Fruit fly (Drosophila melanogaster) whole organism, wandering third instar larva: ENCODE data around the gene mRpL50.

Experiments used
- Abd-B ChIP-seq: fragments of >200 bp; optimal IDR thresholded peaks from 2 replicates; lab custom pipeline; 2017; ENCODE audit warnings: missing biosample characterization, missing genetic modification characterization
- CG32264 ChIP-seq: fragments of 200-800 bp; sonication (Bioruptor generic); optimal IDR thresholded peaks from 2 replicates; lab custom pipeline; 2016; ENCODE audit warnings: missing biosample characterization, missing genetic modification characterization
- CG9705 ChIP-seq: fragments of 200-800 bp; sonication (Bioruptor generic); optimal IDR thresholded peaks from 2 replicates; lab custom pipeline; 2018; ENCODE audit warnings: missing biosample characterization, mild to moderate bottlenecking, missing genetic modification characterization
- CrebA ChIP-seq: fragments of 200-800 bp; sonication (Bioruptor generic); optimal IDR thresholded peaks from 2 replicates; lab custom pipeline; 2016; ENCODE audit warnings: missing biosample characterization, mild to moderate bottlenecking, missing genetic modification characterization, borderline replicate concordance
- Dfd ChIP-seq: fragments of >200 bp; optimal IDR thresholded peaks from 2 replicates; lab custom pipeline; 2017; ENCODE audit warnings: missing biosample characterization, missing genetic modification characterization
- GATAd ChIP-seq: sonication (Bioruptor generic); optimal IDR thresholded peaks from 2 replicates; lab custom pipeline; 2016; ENCODE audit warnings: missing biosample characterization, missing genetic modification characterization
- HLH106 ChIP-seq: fragments of 200-800 bp; optimal IDR thresholded peaks from 3 replicates; lab custom pipeline; 2019; ENCODE audit warnings: missing biosample characterization, mild to moderate bottlenecking, missing genetic modification characterization, moderate library complexity
- Hnf4 ChIP-seq: fragments of 200-800 bp; sonication (Bioruptor generic); optimal IDR thresholded peaks from 2 replicates; lab custom pipeline; 2016; ENCODE audit warnings: missing biosample characterization, mild to moderate bottlenecking, missing genetic modification characterization
- Hr78 ChIP-seq: fragments of >200 bp; optimal IDR thresholded peaks from 2 replicates; lab custom pipeline; 2017; ENCODE audit warnings: missing biosample characterization, missing genetic modification characterization
- Hr83 ChIP-seq: fragments of 200-300 bp; sonication (Bioruptor generic); optimal IDR thresholded peaks from 2 replicates; lab custom pipeline; 2016; ENCODE audit warnings: missing biosample characterization, mild to moderate bottlenecking, missing genetic modification characterization, moderate library complexity; ENCODE audit not compliant: poor library complexity, severe bottlenecking
- Jra ChIP-seq: sonication (Bioruptor generic); optimal IDR thresholded peaks from 2 replicates; lab custom pipeline; 2016; ENCODE audit warnings: missing biosample characterization, missing genetic modification characterization
- Mio ChIP-seq: sonication (Bioruptor generic); optimal IDR thresholded peaks from 2 replicates; lab custom pipeline; 2016; ENCODE audit warnings: missing biosample characterization, missing genetic modification characterization
- Myc ChIP-seq: fragments of >200 bp; optimal IDR thresholded peaks from 2 replicates; lab custom pipeline; 2017
- N ChIP-seq: fragments of >200 bp; optimal IDR thresholded peaks from 2 replicates; lab custom pipeline; 2018; ENCODE audit warnings: missing biosample characterization, missing external identifiers, missing genetic modification characterization
- OdsH ChIP-seq: fragments of 200-800 bp; sonication (Bioruptor generic); optimal IDR thresholded peaks from 2 replicates; lab custom pipeline; 2016; ENCODE audit warnings: missing biosample characterization, mild to moderate bottlenecking, missing genetic modification characterization
- Rel ChIP-seq, 2 experiments: fragments of 200-800 bp; sonication (Bioruptor generic) in 1 of 2; optimal IDR thresholded peaks; 2 replicates in 1 of 2; 3 replicates in 1 of 2; lab custom pipeline; 2016 to 2019; ENCODE audit warnings: mild to moderate bottlenecking in 2 of 2, missing biosample characterization in 2 of 2, missing genetic modification characterization in 2 of 2, moderate library complexity in 1 of 2
- Sp1 ChIP-seq: fragments of 200-800 bp; sonication (Bioruptor generic); optimal IDR thresholded peaks from 3 replicates; lab custom pipeline; 2019; ENCODE audit warnings: missing biosample characterization, mild to moderate bottlenecking, missing genetic modification characterization, moderate library complexity
- Vsx2 ChIP-seq: fragments of 200-300, 225-300 bp; sonication (Bioruptor generic); optimal IDR thresholded peaks from 2 replicates; lab custom pipeline; 2018; ENCODE audit warnings: missing biosample characterization, missing genetic modification characterization; ENCODE audit not compliant: partially characterized antibody
- br ChIP-seq: fragments of 200-800 bp; sonication (Bioruptor generic); optimal IDR thresholded peaks from 2 replicates; lab custom pipeline; 2016; ENCODE audit warnings: missing biosample characterization, missing genetic modification characterization
- brk ChIP-seq: fragments of 200-800 bp; sonication (Bioruptor generic); optimal IDR thresholded peaks from 2 replicates; lab custom pipeline; 2016; ENCODE audit warnings: missing biosample characterization, mild to moderate bottlenecking, missing genetic modification characterization
- dl ChIP-seq, 2 experiments: fragments of 175-275, 200-275 bp in 1 of 2; fragments of 200-275 bp in 1 of 2; sonication (Bioruptor generic); optimal IDR thresholded peaks; lab custom pipeline; 2018; ENCODE audit warnings: mild to moderate bottlenecking in 2 of 2, missing biosample characterization in 2 of 2, missing genetic modification characterization in 2 of 2, moderate library complexity in 2 of 2; ENCODE audit not compliant: partially characterized antibody in 2 of 2, insufficient read depth in 1 of 2
- dmrt93B ChIP-seq: fragments of 200-800 bp; sonication (Bioruptor generic); optimal IDR thresholded peaks from 2 replicates; lab custom pipeline; 2018; ENCODE audit warnings: missing biosample characterization, mild to moderate bottlenecking, missing genetic modification characterization
- dsf ChIP-seq: sonication (Bioruptor generic); optimal IDR thresholded peaks from 2 replicates; lab custom pipeline; 2016; ENCODE audit warnings: missing biosample characterization, missing genetic modification characterization, borderline replicate concordance
- ey ChIP-seq: fragments of 200-800 bp; sonication (Bioruptor generic); optimal IDR thresholded peaks from 2 replicates; lab custom pipeline; 2016; ENCODE audit warnings: missing biosample characterization, missing genetic modification characterization
- foxo ChIP-seq, 2 experiments: fragments of 200-800 bp; sonication (Bioruptor generic); optimal IDR thresholded peaks; 2 replicates in 1 of 2; 3 replicates in 1 of 2; lab custom pipeline; 2016 to 2017; ENCODE audit warnings: missing biosample characterization in 2 of 2, missing genetic modification characterization in 2 of 2
- fru ChIP-seq: fragments of 200-800 bp; sonication (Bioruptor generic); optimal IDR thresholded peaks from 3 replicates; lab custom pipeline; 2016; ENCODE audit warnings: missing biosample characterization, mild to moderate bottlenecking, missing genetic modification characterization
- h ChIP-seq: fragments of 200-800 bp; sonication (Bioruptor generic); optimal IDR thresholded peaks from 3 replicates; lab custom pipeline; 2016; ENCODE audit warnings: missing biosample characterization, mild to moderate bottlenecking, missing genetic modification characterization
- jim ChIP-seq: fragments of 175-275, 200-325 bp; sonication (Bioruptor generic); optimal IDR thresholded peaks from 2 replicates; lab custom pipeline; 2016; ENCODE audit warnings: missing biosample characterization, mild to moderate bottlenecking, missing genetic modification characterization
- lola ChIP-seq: fragments of >200 bp; optimal IDR thresholded peaks from 2 replicates; lab custom pipeline; 2017; ENCODE audit warnings: missing biosample characterization, missing genetic modification characterization
- pan ChIP-seq: fragments of >200 bp; optimal IDR thresholded peaks from 2 replicates; lab custom pipeline; 2017
- psq ChIP-seq: fragments of 200-800 bp; sonication (Bioruptor generic); optimal IDR thresholded peaks from 3 replicates; lab custom pipeline; 2017; ENCODE audit warnings: missing biosample characterization, mild to moderate bottlenecking, missing genetic modification characterization, moderate library complexity
- rgr ChIP-seq: fragments of 200-800 bp; sonication (Bioruptor generic); optimal IDR thresholded peaks from 3 replicates; lab custom pipeline; 2016; ENCODE audit warnings: missing biosample characterization, mild to moderate bottlenecking, missing genetic modification characterization
- sage ChIP-seq: fragments of 200-800 bp; sonication (Bioruptor generic); optimal IDR thresholded peaks from 2 replicates; lab custom pipeline; 2016; ENCODE audit warnings: missing biosample characterization, mild to moderate bottlenecking, missing genetic modification characterization
- sv ChIP-seq: fragments of 200-800 bp; sonication (Bioruptor generic); optimal IDR thresholded peaks from 3 replicates; lab custom pipeline; 2016; ENCODE audit warnings: missing biosample characterization, missing genetic modification characterization
- tai ChIP-seq: sonication (Bioruptor generic); optimal IDR thresholded peaks from 2 replicates; lab custom pipeline; 2016; ENCODE audit warnings: missing biosample characterization, missing genetic modification characterization
- usp ChIP-seq: fragments of >200 bp; optimal IDR thresholded peaks from 2 replicates; lab custom pipeline; 2017; ENCODE audit warnings: missing biosample characterization, missing genetic modification characterization
- woc ChIP-seq: sonication (Bioruptor generic); optimal IDR thresholded peaks from 2 replicates; lab custom pipeline; 2016; ENCODE audit warnings: missing biosample characterization, mild to moderate bottlenecking, missing genetic modification characterization

Gene mRpL50

DNA sequence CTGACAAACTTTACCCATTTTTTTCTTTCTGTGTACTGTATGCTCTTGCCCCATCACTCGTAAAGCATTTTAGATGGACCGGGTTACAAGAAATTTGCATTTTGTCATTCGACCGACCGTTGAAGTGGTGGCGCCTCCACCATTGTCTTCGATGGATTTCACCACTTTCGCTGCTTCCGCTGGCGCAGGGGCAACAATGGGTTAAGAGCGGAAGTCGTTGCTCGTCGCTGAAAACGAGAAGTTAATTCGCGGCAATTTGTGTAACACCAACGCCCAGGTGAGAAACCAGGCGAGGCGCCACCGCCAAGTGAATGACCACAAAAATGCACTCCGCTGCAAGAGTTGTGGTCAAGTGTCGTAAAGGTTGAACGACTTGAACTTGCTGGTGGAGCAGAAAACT is 11.0 kb upstream of the mRpL50 start:
- TF ChIP-seq dl (GFP tag; optimal IDR thresholded peaks at IDR 0.05; lab: Kevin White, UChicago; ENCODE audit: insufficient read depth in 1 of 2, partially characterized antibody in 2 of 2) (no peak), OdsH (no peak), CG9705 (no peak), woc (GFP tag; lab: Kevin White, UChicago) (no peak), foxo (GFP tag; optimal IDR thresholded peaks at IDR 0.05; lab: Kevin White, UChicago) (no peak), Myc (lab: Kevin White, UChicago) (no peak), dmrt93B (GFP tag; lab: Kevin White, UChicago) (no peak), ey (GFP tag; lab: Kevin White, UChicago) (no peak), Dfd (no peak), sage (GFP tag; lab: Kevin White, UChicago) (no peak), Vsx2 (no peak), Rel (GFP tag; optimal IDR thresholded peaks at IDR 0.05; lab: Kevin White, UChicago) (no peak), Rel (tag; optimal IDR thresholded peaks at IDR 0.05; lab: Kevin White, UChicago) (no peak), brk (GFP tag; lab: Kevin White, UChicago) (no peak), br (no peak)
- TF ChIP-seq, all 38 proteins: peak for 0

DNA sequence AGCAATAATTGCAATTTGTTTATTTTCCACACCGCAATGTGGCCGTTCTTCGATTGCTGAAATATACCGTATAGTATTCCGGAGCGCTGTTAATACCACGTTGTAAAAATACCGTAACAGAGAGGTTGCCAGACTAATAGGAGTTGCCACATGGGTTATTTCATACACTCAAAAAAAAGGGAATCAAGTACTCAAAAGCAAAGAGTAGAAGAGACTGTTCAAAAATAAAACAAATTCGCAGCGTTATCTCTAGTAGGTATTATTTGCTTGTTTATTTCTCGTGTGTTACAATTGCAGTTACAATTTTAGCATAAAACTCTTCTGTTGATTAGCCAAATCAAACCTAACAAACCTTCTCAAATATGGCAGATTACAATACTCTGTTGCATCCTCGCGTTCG is 6.7 kb upstream of the mRpL50 start, which contains the start of gene MED4:
TSS of gene MED4 (minus strand) at position 59 of the 400 bp plus-strand sequence.
- TF ChIP-seq h (GFP tag; lab: Kevin White, UChicago) = peak; percentile 68
- peak; percentile 59 for TF ChIP-seq br
- TF ChIP-seq Hr78 (GFP tag; lab: Kevin White, UChicago) = no peak
- TF ChIP-seq rgr = peak; percentile 78
- TF ChIP-seq Abd-B (GFP tag; lab: Kevin White, UChicago) = no peak
- TF ChIP-seq Hr83 (GFP tag; lab: Kevin White, UChicago) = peak; percentile 81
- no peak for TF ChIP-seq sage (GFP tag; lab: Kevin White, UChicago)
- TF ChIP-seq tai (GFP tag; lab: Kevin White, UChicago) = no peak
- TF ChIP-seq HLH106 (tag; lab: Kevin White, UChicago) = peak; percentile 56
- TF ChIP-seq Myc (lab: Kevin White, UChicago) = no peak
- no peak for TF ChIP-seq dsf
- TF ChIP-seq Hnf4 (GFP tag; lab: Kevin White, UChicago) = no peak
- TF ChIP-seq Dfd = no peak
- no peak for TF ChIP-seq Mio (GFP tag; lab: Kevin White, UChicago)
- peak; percentile 41 for TF ChIP-seq CG9705
- no peak for TF ChIP-seq CrebA (GFP tag; lab: Kevin White, UChicago)
- peak; percentile 69 for TF ChIP-seq OdsH
- peak; percentile 76 for TF ChIP-seq ey (GFP tag; lab: Kevin White, UChicago)
- peak; percentile 20 for TF ChIP-seq CG32264 (GFP tag; lab: Kevin White, UChicago)
- TF ChIP-seq fru (GFP tag; lab: Kevin White, UChicago) = peak; percentile 67
- no peak for TF ChIP-seq GATAd (GFP tag; lab: Kevin White, UChicago)
- TF ChIP-seq dmrt93B (GFP tag; lab: Kevin White, UChicago) = peak; percentile 21
- no peak for TF ChIP-seq brk (GFP tag; lab: Kevin White, UChicago)
- no peak for TF ChIP-seq pan (lab: Kevin White, UChicago)
- peak in 1 of 2 experiments; percentile 81 for TF ChIP-seq foxo (GFP tag; optimal IDR thresholded peaks at IDR 0.05; lab: Kevin White, UChicago)
- peak; percentile 55 for TF ChIP-seq Sp1 (GFP tag; lab: Kevin White, UChicago)
- TF ChIP-seq Rel (GFP tag; optimal IDR thresholded peaks at IDR 0.05; lab: Kevin White, UChicago) = no peak
- peak; percentile 15 for TF ChIP-seq Rel (tag; optimal IDR thresholded peaks at IDR 0.05; lab: Kevin White, UChicago)
- peak; percentile 43 for TF ChIP-seq Jra (GFP tag; lab: Kevin White, UChicago)
- TF ChIP-seq psq = peak; percentile 55
- no peak for TF ChIP-seq dl (GFP tag; optimal IDR thresholded peaks at IDR 0.05; lab: Kevin White, UChicago; ENCODE audit: insufficient read depth in 1 of 2, partially characterized antibody in 2 of 2)
- TF ChIP-seq sv (GFP tag; lab: Kevin White, UChicago) = peak; percentile 82
- TF ChIP-seq lola = no peak
- TF ChIP-seq jim (GFP tag; lab: Kevin White, UChicago) = peak; percentile 45
- peak; percentile 38 for TF ChIP-seq woc (GFP tag; lab: Kevin White, UChicago)

DNA sequence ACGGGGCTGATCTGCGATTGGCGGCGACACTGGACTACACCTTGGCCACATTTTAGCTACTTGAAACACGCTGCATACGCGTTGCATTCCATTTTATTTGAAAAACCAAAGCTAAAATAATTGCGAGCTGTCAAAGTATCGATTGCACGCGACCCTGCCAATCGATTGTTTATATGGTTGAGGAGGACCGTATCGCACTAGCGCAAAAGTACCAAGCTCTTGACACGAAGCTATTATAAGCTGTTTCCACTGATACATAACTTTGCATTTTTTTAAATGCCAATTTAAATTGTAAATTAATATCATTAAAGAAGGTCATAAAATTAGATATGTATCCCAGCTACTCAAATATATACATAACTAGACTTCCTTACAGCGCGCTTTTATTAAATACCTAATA is 5.4 kb upstream of the mRpL50 start, which contains the start of gene Cdc27:
TSS of gene Cdc27 (minus strand) at position 174 of the 400 bp plus-strand sequence.
- peak; percentile 53 for TF ChIP-seq Hr78 (GFP tag; lab: Kevin White, UChicago)
- no peak for TF ChIP-seq GATAd (GFP tag; lab: Kevin White, UChicago)
- no peak for TF ChIP-seq Abd-B (GFP tag; lab: Kevin White, UChicago)
- TF ChIP-seq N (GFP tag; lab: Kevin White, UChicago) = peak; percentile 97
- TF ChIP-seq br = no peak
- TF ChIP-seq tai (GFP tag; lab: Kevin White, UChicago) = no peak
- no peak for TF ChIP-seq Dfd
- peak; percentile 49 for TF ChIP-seq woc (GFP tag; lab: Kevin White, UChicago)
- no peak for TF ChIP-seq Rel (GFP tag; optimal IDR thresholded peaks at IDR 0.05; lab: Kevin White, UChicago)
- peak; percentile 15 for TF ChIP-seq Rel (tag; optimal IDR thresholded peaks at IDR 0.05; lab: Kevin White, UChicago)
- TF ChIP-seq rgr = peak; percentile 6
- TF ChIP-seq HLH106 (tag; lab: Kevin White, UChicago) = peak; percentile 44
- no peak for TF ChIP-seq Myc (lab: Kevin White, UChicago)
- no peak for TF ChIP-seq Hnf4 (GFP tag; lab: Kevin White, UChicago)
- TF ChIP-seq dmrt93B (GFP tag; lab: Kevin White, UChicago) = no peak
- peak; percentile 8 for TF ChIP-seq Jra (GFP tag; lab: Kevin White, UChicago)
- no peak for TF ChIP-seq usp (GFP tag; lab: Kevin White, UChicago)
- TF ChIP-seq sage (GFP tag; lab: Kevin White, UChicago) = no peak
- peak; percentile 5 for TF ChIP-seq psq
- peak; percentile 16 for TF ChIP-seq Sp1 (GFP tag; lab: Kevin White, UChicago)
- no peak for TF ChIP-seq fru (GFP tag; lab: Kevin White, UChicago)
- TF ChIP-seq brk (GFP tag; lab: Kevin White, UChicago) = no peak
- no peak for TF ChIP-seq pan (lab: Kevin White, UChicago)
- TF ChIP-seq CG32264 (GFP tag; lab: Kevin White, UChicago) = no peak
- peak; percentile 25 for TF ChIP-seq CG9705
- peak; percentile 17 for TF ChIP-seq h (GFP tag; lab: Kevin White, UChicago)
- TF ChIP-seq foxo (GFP tag; optimal IDR thresholded peaks at IDR 0.05; lab: Kevin White, UChicago) = peak in 1 of 2 experiments; percentile 47
- peak; percentile 9 for TF ChIP-seq ey (GFP tag; lab: Kevin White, UChicago)
- no peak for TF ChIP-seq CrebA (GFP tag; lab: Kevin White, UChicago)
